Worm (Caenorhabditis elegans): ENCODE measurements around the gene sysm-1.

sysm-1 gene

DNA sequence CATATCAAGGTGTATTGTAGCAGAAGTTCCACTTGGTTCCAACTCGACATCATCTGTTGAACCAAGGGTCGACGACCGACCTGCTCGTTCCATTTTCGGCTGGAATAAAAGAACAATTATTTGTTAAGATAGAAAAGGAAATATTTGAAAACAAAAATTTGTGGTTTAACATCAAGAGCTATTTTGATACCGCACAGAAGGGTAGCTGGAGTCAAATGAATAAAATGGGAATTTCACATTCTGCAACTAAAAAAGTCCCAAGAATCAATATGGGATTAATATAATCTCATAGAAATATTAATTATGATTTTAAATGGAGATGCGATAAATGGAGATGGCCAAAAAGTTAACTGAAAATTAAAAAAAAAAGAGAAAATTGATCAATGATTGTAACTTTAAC is 15.5 kb upstream of the sysm-1 start, which contains the start of gene clh-5:
Gene clh-5, minus strand, starts transcription at position 101 of the 400 bp plus-strand sequence.
- no peak for TF ChIP-seq snpc-4 (tag; optimal IDR thresholded peaks at IDR 0.05)
- TF ChIP-seq sem-2 (GFP tag; optimal IDR thresholded peaks at IDR 0.05), result no peak
- TF ChIP-seq ztf-11 (tag; optimal IDR thresholded peaks at IDR 0.05), result no peak
- TF ChIP-seq mep-1 (tag; optimal IDR thresholded peaks at IDR 0.05), result no peak
- TF ChIP-seq nhr-2 (tag; optimal IDR thresholded peaks at IDR 0.05), result no peak
- TF ChIP-seq elt-3 (tag; optimal IDR thresholded peaks at IDR 0.05), result no peak
- TF ChIP-seq lsy-2 (tag; optimal IDR thresholded peaks at IDR 0.05), result no peak
- no peak for TF ChIP-seq unc-39 (tag; optimal IDR thresholded peaks at IDR 0.05)
- no peak for TF ChIP-seq zip-8 (tag; optimal IDR thresholded peaks at IDR 0.05)
- TF ChIP-seq sptf-1 (tag; optimal IDR thresholded peaks at IDR 0.05), result no peak
- TF ChIP-seq flh-1 (GFP tag; optimal IDR thresholded peaks at IDR 0.05), result no peak
- no peak for TF ChIP-seq nhr-12 (tag; optimal IDR thresholded peaks at IDR 0.05)
- TF ChIP-seq bed-3 (GFP tag; optimal IDR thresholded peaks at IDR 0.05), result no peak
- no peak for TF ChIP-seq cnd-1 (tag; optimal IDR thresholded peaks at IDR 0.05)
- TF ChIP-seq ceh-83 (GFP tag; optimal IDR thresholded peaks at IDR 0.05), result no peak
- no peak for TF ChIP-seq ham-2 (GFP tag; optimal IDR thresholded peaks at IDR 0.05)
- no peak for TF ChIP-seq nhr-76 (tag; optimal IDR thresholded peaks at IDR 0.05)

DNA sequence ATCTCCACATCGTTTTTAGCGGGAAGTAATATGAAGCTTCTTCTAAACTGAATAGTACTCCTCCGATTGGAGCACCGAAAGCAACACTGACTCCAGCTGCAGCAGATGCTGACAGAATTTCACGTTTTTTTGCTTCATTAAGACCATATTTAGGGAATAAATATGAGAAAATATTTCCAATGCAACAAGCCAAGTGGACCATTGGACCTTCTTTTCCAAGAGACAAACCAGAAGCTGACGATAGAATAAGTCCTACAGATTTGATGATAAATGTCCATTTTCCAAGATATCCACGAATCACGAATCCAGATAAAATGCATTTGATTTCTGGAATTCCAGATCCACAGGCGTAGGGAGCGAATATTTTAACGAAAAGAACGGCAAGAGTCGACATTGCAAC is 14.3 kb upstream of the sysm-1 start:
- no peak for TF ChIP-seq snpc-4 (tag; optimal IDR thresholded peaks at IDR 0.05)
- TF ChIP-seq bed-3 (GFP tag; optimal IDR thresholded peaks at IDR 0.05), result no peak
- no peak for TF ChIP-seq lin-13 (tag; optimal IDR thresholded peaks at IDR 0.05)
- no peak for TF ChIP-seq mls-2 (tag; optimal IDR thresholded peaks at IDR 0.05)
- no peak for TF ChIP-seq unc-62 (GFP tag; optimal IDR thresholded peaks at IDR 0.05)
- TF ChIP-seq M03D4.4 (tag; optimal IDR thresholded peaks at IDR 0.05), result no peak
- TF ChIP-seq lin-32 (GFP tag; optimal IDR thresholded peaks at IDR 0.05), result no peak
- TF ChIP-seq lsy-2 (tag; optimal IDR thresholded peaks at IDR 0.05), result no peak
- TF ChIP-seq mep-1 (tag; optimal IDR thresholded peaks at IDR 0.05), result no peak
- TF ChIP-seq mab-5 (tag; optimal IDR thresholded peaks at IDR 0.05), result no peak
- TF ChIP-seq nhr-28 (tag; optimal IDR thresholded peaks at IDR 0.05), result no peak
- TF ChIP-seq cnd-1 (tag; optimal IDR thresholded peaks at IDR 0.05), result no peak
- TF ChIP-seq ceh-43 (GFP tag; optimal IDR thresholded peaks at IDR 0.05), result no peak
- TF ChIP-seq ces-1 (GFP tag; optimal IDR thresholded peaks at IDR 0.05), result no peak
- no peak for TF ChIP-seq nhr-12 (tag; optimal IDR thresholded peaks at IDR 0.05)
- no peak for TF ChIP-seq ham-2 (GFP tag; optimal IDR thresholded peaks at IDR 0.05)
- no peak for TF ChIP-seq sem-2 (GFP tag; optimal IDR thresholded peaks at IDR 0.05)

DNA sequence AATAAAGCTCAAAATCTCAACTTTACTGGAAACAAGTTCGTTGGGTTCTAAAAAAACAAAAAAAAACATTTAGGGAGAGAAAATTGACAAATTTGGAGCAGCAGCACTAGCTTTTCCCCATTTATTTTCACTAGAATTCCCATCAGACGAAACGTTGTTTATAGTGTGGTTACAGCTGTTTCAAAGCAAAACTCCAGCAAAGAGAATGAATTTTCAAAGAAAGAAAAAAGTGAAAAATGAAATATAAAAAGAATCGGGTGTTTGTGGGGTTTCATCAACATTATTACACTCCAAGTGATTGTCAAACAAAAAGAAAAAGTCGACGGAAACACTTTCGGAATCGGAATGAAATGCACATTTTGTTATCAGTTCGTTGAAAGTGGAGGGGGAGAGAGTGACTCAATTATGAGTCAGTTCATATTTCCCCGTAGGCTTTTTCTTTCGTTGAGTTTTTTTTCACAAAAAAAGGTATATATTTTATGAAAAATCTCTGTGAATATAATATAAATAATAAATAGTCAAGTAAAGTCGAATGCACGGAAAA is 11.3 kb upstream of the sysm-1 start:
- no peak for TF ChIP-seq mep-1 (tag; optimal IDR thresholded peaks at IDR 0.05)
- no peak for TF ChIP-seq unc-120 (tag; optimal IDR thresholded peaks at IDR 0.05; ENCODE audit: poor library complexity, severe bottlenecking)
- no peak for TF ChIP-seq elt-1 (tag; optimal IDR thresholded peaks at IDR 0.05; ENCODE audit: borderline replicate concordance, insufficient read depth)
- TF ChIP-seq flh-1 (GFP tag; optimal IDR thresholded peaks at IDR 0.05), result no peak
- TF ChIP-seq ceh-39 (tag; optimal IDR thresholded peaks at IDR 0.05), result no peak
- no peak for TF ChIP-seq unc-39 (tag; optimal IDR thresholded peaks at IDR 0.05)
- no peak for TF ChIP-seq ztf-11 (tag; optimal IDR thresholded peaks at IDR 0.05)
- TF ChIP-seq mab-5 (tag; optimal IDR thresholded peaks at IDR 0.05), result no peak
- TF ChIP-seq tbx-8 (GFP tag; optimal IDR thresholded peaks at IDR 0.05), result no peak
- no peak for TF ChIP-seq hlh-1 (tag; optimal IDR thresholded peaks at IDR 0.05)
- no peak for TF ChIP-seq nhr-2 (tag; optimal IDR thresholded peaks at IDR 0.05)

DNA sequence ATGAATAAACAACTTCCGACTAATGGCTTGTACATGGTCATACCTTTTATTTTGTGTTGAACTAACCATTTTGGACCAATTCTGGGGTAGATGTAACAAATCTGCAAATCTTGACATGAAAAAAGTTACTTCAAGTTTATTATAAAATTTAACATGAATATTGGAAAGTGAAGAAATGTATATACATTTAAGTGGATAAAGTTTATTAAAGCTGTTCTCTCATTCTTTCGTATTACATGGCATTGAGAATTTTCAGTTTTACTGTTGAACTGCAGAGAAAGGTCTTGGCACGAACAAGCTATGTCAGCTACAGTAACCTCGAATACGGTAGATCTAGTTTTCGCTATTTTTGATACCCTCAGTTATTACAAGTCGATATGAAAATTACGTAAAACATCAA is 10.6 kb upstream of the sysm-1 start, which contains the start of gene C07H4.1:
Gene C07H4.1, minus strand, starts transcription at position 101 of the 400 bp plus-strand sequence.
- TF ChIP-seq sptf-1 (tag; optimal IDR thresholded peaks at IDR 0.05) (no peak), mab-5 (tag; optimal IDR thresholded peaks at IDR 0.05) (no peak), mls-2 (tag; optimal IDR thresholded peaks at IDR 0.05) (no peak), tbx-8 (GFP tag; optimal IDR thresholded peaks at IDR 0.05) (no peak), elt-3 (tag; optimal IDR thresholded peaks at IDR 0.05) (no peak), pha-4 (tag; optimal IDR thresholded peaks at IDR 0.05) (no peak), lsy-2 (tag; optimal IDR thresholded peaks at IDR 0.05) (no peak), M03D4.4 (tag; optimal IDR thresholded peaks at IDR 0.05) (no peak), snpc-4 (tag; optimal IDR thresholded peaks at IDR 0.05) (no peak), cnd-1 (tag; optimal IDR thresholded peaks at IDR 0.05) (no peak), lin-32 (GFP tag; optimal IDR thresholded peaks at IDR 0.05) (no peak), lin-13 (tag; optimal IDR thresholded peaks at IDR 0.05) (no peak), unc-39 (tag; optimal IDR thresholded peaks at IDR 0.05) (no peak), unc-62 (GFP tag; optimal IDR thresholded peaks at IDR 0.05) (no peak), nhr-2 (tag; optimal IDR thresholded peaks at IDR 0.05) (no peak), nhr-28 (tag; optimal IDR thresholded peaks at IDR 0.05) (no peak), unc-120 (tag; optimal IDR thresholded peaks at IDR 0.05; ENCODE audit: poor library complexity, severe bottlenecking) (no peak), elt-1 (tag; optimal IDR thresholded peaks at IDR 0.05; ENCODE audit: borderline replicate concordance, insufficient read depth) (no peak), sem-2 (GFP tag; optimal IDR thresholded peaks at IDR 0.05) (no peak), hlh-1 (tag; optimal IDR thresholded peaks at IDR 0.05) (no peak)

Measured in whole organism, mixed stage, embryonic.